Worm (Caenorhabditis elegans) whole organism, L1 larva: ENCODE measurements around the gene fbxc-31.

Experiments
- ceh-88 ChIP-seq: fragments of 200-800 bp; sonication (Bioruptor generic); IDR thresholded peaks from 2 replicates; pipeline ENCODE4 v1.3.6; 2022; ENCODE audit warnings: missing genetic modification characterization, missing compliant biosample characterization
- fos-1 ChIP-seq: fragments of 150-350 bp; optimal IDR thresholded peaks from 2 replicates; lab custom pipeline; 2014; ENCODE audit warnings: missing biosample characterization, missing genetic modification characterization
- jun-1 ChIP-seq: fragments of 150-350 bp; optimal IDR thresholded peaks from 2 replicates; lab custom pipeline; 2014; ENCODE audit warnings: missing biosample characterization, missing genetic modification reagents, missing genetic modification characterization
- nhr-237 ChIP-seq: fragments of 150-350 bp; optimal IDR thresholded peaks from 2 replicates; lab custom pipeline; 2014; ENCODE audit warnings: missing biosample characterization, missing genetic modification characterization
- nhr-28 ChIP-seq: fragments of 150-350 bp; optimal IDR thresholded peaks from 2 replicates; lab custom pipeline; 2014; ENCODE audit warnings: missing biosample characterization, missing genetic modification characterization
- pqm-1 ChIP-seq: sonication (generic microtip); optimal IDR thresholded peaks from 3 replicates; lab custom pipeline; 2017; ENCODE audit warnings: missing biosample characterization, missing genetic modification characterization
- sox-4 ChIP-seq: sonication (generic microtip); optimal IDR thresholded peaks from 2 replicates; lab custom pipeline; 2016; ENCODE audit warnings: missing genetic modification characterization, missing compliant biosample characterization

ce11 chrII:932718-933117, 20.9 kb downstream of the fbxc-31 start, which contains the start of gene acs-15:
- TF ChIP-seq pqm-1 (tag; lab: Kevin White, UChicago), result no peak
- TF ChIP-seq fos-1 (tag; lab: Kevin White, UChicago), result no peak
- TF ChIP-seq nhr-28 (tag; lab: Kevin White, UChicago), result no peak
- no peak for TF ChIP-seq jun-1
- no peak for TF ChIP-seq sox-4 (tag; lab: Kevin White, UChicago)
- TF ChIP-seq nhr-237, result no peak
- no peak for TF ChIP-seq ceh-88
